Worm (Caenorhabditis elegans) whole organism, L1 larva: ENCODE data around the gene F46F5.11.

ENCODE experiments used
- blmp-1 ChIP-seq: fragments of 150-350 bp; optimal IDR thresholded peaks from 2 replicates; lab custom pipeline; 2014; ENCODE audit warnings: missing biosample characterization, missing genetic modification characterization
- ceh-82 ChIP-seq, 3 experiments: fragments of 150-350 bp in 1 of 3; sonication (generic microtip) in 2 of 3; optimal IDR thresholded peaks; 2 replicates each; lab custom pipeline; 2014 to 2017; ENCODE audit warnings: missing biosample characterization in 3 of 3, missing genetic modification characterization in 3 of 3
- egl-27 ChIP-seq, 2 experiments: fragments of 150-350 bp in 1 of 2; sonication (generic microtip); optimal IDR thresholded peaks; 3 replicates each; lab custom pipeline; 2017 to 2018; ENCODE audit warnings: missing biosample characterization in 2 of 2, missing genetic modification characterization in 2 of 2, missing genetic modification reagents in 2 of 2
- fkh-10 ChIP-seq: sonication (generic microtip); optimal IDR thresholded peaks from 2 replicates; lab custom pipeline; 2017; ENCODE audit warnings: missing biosample characterization, missing genetic modification reagents, missing genetic modification characterization
- irx-1 ChIP-seq: sonication (generic microtip); optimal IDR thresholded peaks from 2 replicates; lab custom pipeline; 2016; ENCODE audit warnings: missing genetic modification characterization, missing compliant biosample characterization
- lir-3 ChIP-seq: sonication (generic microtip); optimal IDR thresholded peaks from 2 replicates; lab custom pipeline; 2016; ENCODE audit warnings: mild to moderate bottlenecking, missing genetic modification characterization, moderate library complexity, missing compliant biosample characterization; ENCODE audit not compliant: poor library complexity
- lsy-2 ChIP-seq, 2 experiments: fragments of 150-350 bp; optimal IDR thresholded peaks; 2 replicates each; lab custom pipeline; 2014; ENCODE audit warnings: missing biosample characterization in 2 of 2, missing genetic modification characterization in 2 of 2
- nhr-76 ChIP-seq: sonication (generic microtip); optimal IDR thresholded peaks from 2 replicates; lab custom pipeline; 2017; ENCODE audit warnings: missing biosample characterization, missing genetic modification characterization
- nhr-77 ChIP-seq: fragments of 150-350 bp; optimal IDR thresholded peaks from 2 replicates; lab custom pipeline; 2014; ENCODE audit warnings: missing biosample characterization, missing genetic modification characterization
- skn-1 ChIP-seq: fragments of 150-350 bp; optimal IDR thresholded peaks from 2 replicates; lab custom pipeline; 2014; ENCODE audit warnings: missing biosample characterization, missing genetic modification characterization
- snpc-4 ChIP-seq: fragments of 150-350 bp; optimal IDR thresholded peaks from 2 replicates; lab custom pipeline; 2014; ENCODE audit warnings: missing biosample characterization, missing genetic modification characterization
- unc-86 ChIP-seq: sonication (generic microtip); optimal IDR thresholded peaks from 2 replicates; lab custom pipeline; 2016; ENCODE audit warnings: missing genetic modification characterization, missing compliant biosample characterization
- zag-1 ChIP-seq: fragments of 150-350 bp; optimal IDR thresholded peaks from 2 replicates; lab custom pipeline; 2014; ENCODE audit warnings: missing biosample characterization, missing genetic modification characterization
- ztf-4 ChIP-seq: fragments of 150-350 bp; optimal IDR thresholded peaks from 2 replicates; lab custom pipeline; 2014; ENCODE audit warnings: missing biosample characterization, missing genetic modification characterization

DNA sequence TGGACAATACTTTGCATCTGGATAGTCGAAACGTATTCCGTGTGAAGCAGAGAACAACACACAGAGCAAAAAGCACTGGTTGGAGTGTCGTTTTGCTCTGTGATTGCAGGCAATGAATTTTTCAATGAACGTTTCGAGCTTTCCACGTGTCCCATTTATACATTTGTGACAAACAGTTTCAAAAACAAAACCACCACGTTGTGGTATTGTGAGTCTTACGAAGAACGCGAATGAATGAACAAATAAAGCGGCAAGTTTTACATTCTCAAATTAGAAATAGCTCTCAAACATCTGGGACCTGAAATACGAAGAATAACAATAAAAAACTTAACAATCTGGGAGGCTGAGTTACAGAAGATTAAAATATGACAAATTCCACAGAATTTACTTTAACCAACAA is 16.7 kb upstream of the F46F5.11 start, which contains the start of gene F46F5.1:
- no peak for TF ChIP-seq nhr-77 (tag; lab: Kevin White, UChicago)
- TF ChIP-seq nhr-76 (tag; lab: Kevin White, UChicago), result no peak
- TF ChIP-seq blmp-1 (tag; lab: Kevin White, UChicago), result no peak
- TF ChIP-seq egl-27 (tag; optimal IDR thresholded peaks at IDR 0.05; lab: Kevin White, UChicago), result no peak
- no peak for TF ChIP-seq fkh-10 (GFP tag; lab: Kevin White, UChicago)
- no peak for TF ChIP-seq ceh-82 (tag; optimal IDR thresholded peaks at IDR 0.05; lab: Kevin White, UChicago)
- TF ChIP-seq ztf-4 (tag; lab: Kevin White, UChicago), result no peak
- no peak for TF ChIP-seq snpc-4 (tag; lab: Kevin White, UChicago)
- no peak for TF ChIP-seq zag-1 (tag; lab: Kevin White, UChicago)
- no peak for TF ChIP-seq lir-3 (tag; lab: Kevin White, UChicago)
- TF ChIP-seq unc-86 (tag; lab: Kevin White, UChicago), result no peak
- no peak for TF ChIP-seq lsy-2 (tag; optimal IDR thresholded peaks at IDR 0.05; lab: Kevin White, UChicago)
- no peak for TF ChIP-seq irx-1 (tag; lab: Kevin White, UChicago)
- TF ChIP-seq skn-1 (tag; lab: Kevin White, UChicago), result no peak
